Fruit fly (Drosophila melanogaster) whole organism, pupa: ENCODE results near the gene Zip71B.

Experiments
- CG10348 ChIP-seq: fragments of 200-800 bp; sonication (Bioruptor generic); IDR thresholded peaks from 2 replicates; pipeline ENCODE4 v1.3.6; 2022; ENCODE audit warnings: missing biosample characterization, missing genetic modification characterization
- CG15710 ChIP-seq: fragments of 200-800 bp; sonication (Bioruptor generic); optimal IDR thresholded peaks from 2 replicates; lab custom pipeline; 2018; ENCODE audit warnings: missing biosample characterization, mild to moderate bottlenecking, missing genetic modification characterization, moderate library complexity
- CG17806 ChIP-seq: fragments of 200-800 bp; sonication (Bioruptor generic); optimal IDR thresholded peaks from 2 replicates; lab custom pipeline; 2018; ENCODE audit warnings: missing biosample characterization, mild to moderate bottlenecking, missing genetic modification characterization, moderate library complexity
- Pif1B ChIP-seq: fragments of 200-800 bp; sonication (Bioruptor generic); optimal IDR thresholded peaks from 3 replicates; lab custom pipeline; 2016; ENCODE audit warnings: missing biosample characterization, missing genetic modification characterization

dm6 chr3L:15007271-15007948 lies 15.3 kb downstream of the Zip71B start:
- TF ChIP-seq CG17806 (tag; lab: Kevin White, UChicago) (peak; percentile 39), CG15710 (tag; lab: Kevin White, UChicago) (peak; percentile 24), CG10348 (GFP tag; lab: Robert Waterston, UW) (no peak), Pif1B (no peak)
